Worm (Caenorhabditis elegans): Measurements from ENCODE around the gene C05G5.7.
A peak's percentile ranks its signal among the peaks of the same experiment; 100 is the strongest.

The C05G5.7 gene

ce11 chrX:14706698-14707285 lies 36.8 kb downstream of the C05G5.7 start, which contains the start of gene tmem-184:
Gene tmem-184 (minus strand): TSS chrX:14706861.
- TF ChIP-seq aly-2 (tag; optimal IDR thresholded peaks at IDR 0.05) (no peak), lin-39 (tag; optimal IDR thresholded peaks at IDR 0.05) (no peak), sma-9 (GFP tag; optimal IDR thresholded peaks at IDR 0.05) (peak; percentile 70), sma-9 (tag; optimal IDR thresholded peaks at IDR 0.05) (no peak), skn-1 (tag; optimal IDR thresholded peaks at IDR 0.05) (no peak), dmd-4 (tag; optimal IDR thresholded peaks at IDR 0.05) (no peak), elt-1 (tag; optimal IDR thresholded peaks at IDR 0.05) (no peak), lsy-2 (tag; optimal IDR thresholded peaks at IDR 0.05) (peak in 1 of 2 experiments; percentile 4), ZK546.5 (tag; optimal IDR thresholded peaks at IDR 0.05) (no peak), mdl-1 (tag; optimal IDR thresholded peaks at IDR 0.05) (no peak), zag-1 (tag; optimal IDR thresholded peaks at IDR 0.05) (no peak), unc-55 (GFP tag; optimal IDR thresholded peaks at IDR 0.05) (no peak), lin-13 (GFP tag; optimal IDR thresholded peaks at IDR 0.05) (no peak), fos-1 (tag; optimal IDR thresholded peaks at IDR 0.05) (peak; percentile 89), ztf-4 (tag; optimal IDR thresholded peaks at IDR 0.05) (no peak), unc-62 (GFP tag; optimal IDR thresholded peaks at IDR 0.05) (no peak), snpc-4 (tag; optimal IDR thresholded peaks at IDR 0.05) (no peak), ama-1 (optimal IDR thresholded peaks at IDR 0.05) (no peak), mab-5 (tag; optimal IDR thresholded peaks at IDR 0.05) (no peak), alr-1 (tag; optimal IDR thresholded peaks at IDR 0.05) (no peak), F13H6.1 (tag; optimal IDR thresholded peaks at IDR 0.05) (peak; percentile 7), sma-3 (GFP tag; optimal IDR thresholded peaks at IDR 0.05) (peak; percentile 1), nhr-21 (tag; optimal IDR thresholded peaks at IDR 0.05) (peak; percentile 0), ceh-16 (tag; optimal IDR thresholded peaks at IDR 0.05) (no peak), nhr-12 (tag; optimal IDR thresholded peaks at IDR 0.05) (no peak), nhr-11 (tag; optimal IDR thresholded peaks at IDR 0.05) (no peak), nhr-10 (tag; optimal IDR thresholded peaks at IDR 0.05) (no peak), lin-11 (tag; optimal IDR thresholded peaks at IDR 0.05) (no peak), ztf-11 (tag; optimal IDR thresholded peaks at IDR 0.05) (no peak), ztf-1 (GFP tag; conservative IDR thresholded peaks at IDR 0.05) (no peak), ceh-82 (tag; optimal IDR thresholded peaks at IDR 0.05) (no peak), nhr-237 (tag; optimal IDR thresholded peaks at IDR 0.05) (no peak), nhr-25 (tag; optimal IDR thresholded peaks at IDR 0.05) (no peak), egl-27 (tag; optimal IDR thresholded peaks at IDR 0.05) (no peak), unc-39 (tag; optimal IDR thresholded peaks at IDR 0.05) (no peak), gmeb-1 (tag; optimal IDR thresholded peaks at IDR 0.05) (no peak), C34F6.9 (tag; optimal IDR thresholded peaks at IDR 0.05) (peak; percentile 22), blmp-1 (tag; optimal IDR thresholded peaks at IDR 0.05; ENCODE audit: insufficient read depth) (no peak), nhr-6 (tag; optimal IDR thresholded peaks at IDR 0.05) (no peak), Y55F3AM.14 (GFP tag; optimal IDR thresholded peaks at IDR 0.05) (no peak), mbf-1 (tag; optimal IDR thresholded peaks at IDR 0.05) (no peak), crh-2 (tag; optimal IDR thresholded peaks at IDR 0.05) (peak; percentile 66), elt-3 (tag; optimal IDR thresholded peaks at IDR 0.05) (no peak), nhr-129 (tag; optimal IDR thresholded peaks at IDR 0.05) (peak; percentile 29), nhr-77 (tag; optimal IDR thresholded peaks at IDR 0.05) (no peak), nhr-23 (tag; optimal IDR thresholded peaks at IDR 0.05) (no peak), R02D3.7 (tag; optimal IDR thresholded peaks at IDR 0.05) (no peak), sem-4 (tag; optimal IDR thresholded peaks at IDR 0.05) (no peak), peb-1 (tag; optimal IDR thresholded peaks at IDR 0.05) (no peak)
